Fruit fly (Drosophila melanogaster) whole organism, embryonic: ENCODE measurements around the gene CG42268.
A peak's percentile ranks its signal among the peaks of the same experiment; 100 is the strongest.

ENCODE experiments used
- Ada2b ChIP-seq: fragments of 200-800 bp; sonication (Bioruptor generic); IDR thresholded peaks from 2 replicates; pipeline ENCODE4 v1.3.6; 2022; ENCODE audit warnings: missing biosample characterization, missing genetic modification characterization
- Blimp-1 ChIP-seq: fragments of 200-800 bp; sonication (Bioruptor generic); optimal IDR thresholded peaks from 3 replicates; lab custom pipeline; 2018; ENCODE audit warnings: missing biosample characterization, missing genetic modification characterization, mild to moderate bottlenecking, moderate library complexity, missing genetic modification reagents
- CG10462 ChIP-seq: fragments of 200-800 bp; sonication (Bioruptor generic); optimal IDR thresholded peaks from 2 replicates; lab custom pipeline; 2016; ENCODE audit warnings: missing biosample characterization, missing genetic modification characterization
- CG11695 ChIP-seq: fragments of 200-800 bp; sonication (Bioruptor generic); IDR thresholded peaks from 3 replicates; pipeline ENCODE4 v1.3.6; 2022; ENCODE audit warnings: missing biosample characterization, missing genetic modification characterization
- CG12769 ChIP-seq: fragments of 200-800 bp; sonication (Bioruptor generic); optimal IDR thresholded peaks from 2 replicates; lab custom pipeline; 2019; ENCODE audit warnings: missing biosample characterization, mild to moderate bottlenecking, missing genetic modification characterization, moderate library complexity
- CG12942 ChIP-seq: fragments of 200-800 bp; sonication (Bioruptor generic); optimal IDR thresholded peaks from 3 replicates; lab custom pipeline; 2016; ENCODE audit warnings: missing biosample characterization, missing genetic modification characterization
- CG13296 ChIP-seq: fragments of 200-800 bp; sonication (Bioruptor generic); optimal IDR thresholded peaks from 3 replicates; lab custom pipeline; 2018; ENCODE audit warnings: missing biosample characterization, mild to moderate bottlenecking, missing genetic modification characterization
- CG17186 ChIP-seq: fragments of 200-800 bp; sonication (Bioruptor generic); optimal IDR thresholded peaks from 3 replicates; lab custom pipeline; 2017; ENCODE audit warnings: missing biosample characterization, missing genetic modification reagents, missing genetic modification characterization
- CG17385 ChIP-seq: fragments of 200-800 bp; sonication (Bioruptor generic); optimal IDR thresholded peaks from 3 replicates; lab custom pipeline; 2018; ENCODE audit warnings: missing biosample characterization, mild to moderate bottlenecking, missing genetic modification characterization
- CG17612 ChIP-seq: fragments of 200-800 bp; sonication (Bioruptor generic); IDR thresholded peaks from 2 replicates; pipeline ENCODE4 v1.3.6; 2022; ENCODE audit warnings: missing biosample characterization, missing genetic modification characterization
- CG17802 ChIP-seq: fragments of 200-800 bp; sonication (Bioruptor generic); optimal IDR thresholded peaks from 2 replicates; lab custom pipeline; 2018; ENCODE audit warnings: missing biosample characterization, mild to moderate bottlenecking, missing genetic modification characterization, moderate library complexity
- CG17829 ChIP-seq: fragments of 200-800 bp; optimal IDR thresholded peaks from 2 replicates; lab custom pipeline; 2019; ENCODE audit warnings: missing biosample characterization, mild to moderate bottlenecking, missing genetic modification characterization, moderate library complexity
- CG1792 ChIP-seq: fragments of 200-800 bp; sonication (Bioruptor generic); optimal IDR thresholded peaks from 2 replicates; lab custom pipeline; 2016; ENCODE audit warnings: missing biosample characterization, missing genetic modification characterization
- CG1832 ChIP-seq: fragments of 200-800 bp; sonication (Bioruptor generic); optimal IDR thresholded peaks from 2 replicates; lab custom pipeline; 2017; ENCODE audit warnings: missing biosample characterization, mild to moderate bottlenecking, missing genetic modification characterization, inconsistent platforms
- CG2199 ChIP-seq: fragments of 200-800 bp; sonication (Bioruptor generic); IDR thresholded peaks from 3 replicates; pipeline ENCODE4 v1.3.6; 2022; ENCODE audit warnings: missing biosample characterization, missing genetic modification characterization
- CG2875 ChIP-seq: fragments of 200-800 bp; sonication (Bioruptor generic); optimal IDR thresholded peaks from 2 replicates; lab custom pipeline; 2017; ENCODE audit warnings: missing biosample characterization, mild to moderate bottlenecking, missing genetic modification characterization, missing genetic modification reagents
- CG5953 ChIP-seq: fragments of 200-800 bp; sonication (Bioruptor generic); IDR thresholded peaks from 2 replicates; pipeline ENCODE4 v1.3.6; 2022; ENCODE audit warnings: missing biosample characterization, missing genetic modification characterization
- CG6765 ChIP-seq: fragments of 200-800 bp; sonication (Bioruptor generic); optimal IDR thresholded peaks from 3 replicates; lab custom pipeline; 2017; ENCODE audit warnings: missing biosample characterization, mild to moderate bottlenecking, missing genetic modification characterization
- CG8359 ChIP-seq: fragments of 200-800 bp; sonication (Bioruptor generic); optimal IDR thresholded peaks from 2 replicates; lab custom pipeline; 2017; ENCODE audit warnings: missing biosample characterization, mild to moderate bottlenecking, missing genetic modification characterization, borderline replicate concordance
- Camta ChIP-seq: fragments of 200-800 bp; sonication (Bioruptor generic); optimal IDR thresholded peaks from 2 replicates; lab custom pipeline; 2016; ENCODE audit warnings: missing biosample characterization, missing genetic modification characterization
- D19A ChIP-seq: fragments of 200-800 bp; optimal IDR thresholded peaks from 3 replicates; lab custom pipeline; 2019; ENCODE audit warnings: missing biosample characterization, mild to moderate bottlenecking, missing genetic modification characterization, moderate library complexity
- Dad ChIP-seq: fragments of 200-800 bp; sonication (Bioruptor generic); optimal IDR thresholded peaks from 3 replicates; lab custom pipeline; 2016; ENCODE audit warnings: missing biosample characterization, missing genetic modification characterization
- Elba2 ChIP-seq: fragments of 200-800 bp; sonication (Bioruptor generic); optimal IDR thresholded peaks from 3 replicates; lab custom pipeline; 2016; ENCODE audit warnings: missing biosample characterization, missing genetic modification characterization
- H2.0 ChIP-seq: fragments of 200-800 bp; sonication (Bioruptor generic); IDR thresholded peaks from 2 replicates; pipeline ENCODE4 v1.3.6; 2022; ENCODE audit warnings: missing biosample characterization, missing genetic modification characterization
- HLH4C ChIP-seq: fragments of 200-800 bp; sonication (Bioruptor generic); IDR thresholded peaks from 3 replicates; pipeline ENCODE4 v1.3.6; 2022; ENCODE audit warnings: missing biosample characterization, missing genetic modification characterization; ENCODE audit not compliant: partially characterized antibody
- Lpt ChIP-seq: fragments of >200 bp; optimal IDR thresholded peaks from 2 replicates; lab custom pipeline; 2018; ENCODE audit warnings: missing biosample characterization, missing genetic modification characterization
- Nf-YA ChIP-seq: fragments of 200-800 bp; sonication (Bioruptor generic); IDR thresholded peaks from 2 replicates; pipeline ENCODE4 v1.3.6; 2022; ENCODE audit warnings: missing biosample characterization, missing genetic modification characterization
- Nf-YC ChIP-seq: fragments of 200-800 bp; optimal IDR thresholded peaks from 3 replicates; lab custom pipeline; 2019; ENCODE audit warnings: missing biosample characterization, mild to moderate bottlenecking, missing genetic modification characterization, moderate library complexity
- Sox102F ChIP-seq: fragments of 200-800 bp; sonication (Bioruptor generic); optimal IDR thresholded peaks from 2 replicates; lab custom pipeline; 2018; ENCODE audit warnings: missing biosample characterization, mild to moderate bottlenecking, missing genetic modification characterization, moderate library complexity
- Sry-β ChIP-seq: fragments of 200-800 bp; sonication (Bioruptor generic); optimal IDR thresholded peaks from 2 replicates; lab custom pipeline; 2018; ENCODE audit warnings: missing biosample characterization, mild to moderate bottlenecking, missing genetic modification characterization, moderate library complexity
- Sry-δ ChIP-seq: fragments of 200-800 bp; sonication (Bioruptor generic); optimal IDR thresholded peaks from 2 replicates; lab custom pipeline; 2016; ENCODE audit warnings: missing biosample characterization, missing genetic modification characterization
- Vsx1 ChIP-seq: fragments of 200-800 bp; sonication (Bioruptor generic); optimal IDR thresholded peaks from 2 replicates; lab custom pipeline; 2017; ENCODE audit warnings: missing biosample characterization, mild to moderate bottlenecking, missing genetic modification characterization, missing genetic modification reagents
- Xbp1 ChIP-seq: fragments of 200-800 bp; sonication (Bioruptor generic); optimal IDR thresholded peaks from 3 replicates; lab custom pipeline; 2016; ENCODE audit warnings: missing biosample characterization, mild to moderate bottlenecking, missing genetic modification characterization
- ap ChIP-seq: fragments of 200-800 bp; sonication (Bioruptor generic); IDR thresholded peaks from 2 replicates; pipeline ENCODE4 v1.3.6; 2022; ENCODE audit warnings: missing biosample characterization, missing genetic modification characterization
- cad ChIP-seq: fragments of >200 bp; optimal IDR thresholded peaks from 2 replicates; lab custom pipeline; 2017; ENCODE audit warnings: missing biosample characterization, missing genetic modification characterization
- corto ChIP-seq: fragments of 200-800 bp; sonication (Bioruptor generic); optimal IDR thresholded peaks from 2 replicates; lab custom pipeline; 2016; ENCODE audit warnings: missing biosample characterization, mild to moderate bottlenecking, missing genetic modification characterization, moderate library complexity
- crol ChIP-seq: fragments of 200-800 bp; sonication (Bioruptor generic); IDR thresholded peaks from 2 replicates; pipeline ENCODE4 v1.3.6; 2022; ENCODE audit warnings: missing biosample characterization, missing genetic modification characterization
- dmrt11E ChIP-seq: fragments of 200-800 bp; sonication (Bioruptor generic); optimal IDR thresholded peaks from 3 replicates; lab custom pipeline; 2018; ENCODE audit warnings: missing biosample characterization, mild to moderate bottlenecking, missing genetic modification characterization, moderate library complexity
- ems ChIP-seq: fragments of 200-800 bp; sonication (Bioruptor generic); optimal IDR thresholded peaks from 3 replicates; lab custom pipeline; 2016; ENCODE audit warnings: missing biosample characterization, missing genetic modification characterization
- exex ChIP-seq: fragments of 200-800 bp; sonication (Bioruptor generic); optimal IDR thresholded peaks from 4 replicates; lab custom pipeline; 2018; ENCODE audit warnings: missing biosample characterization, mild to moderate bottlenecking, missing genetic modification characterization, moderate library complexity
- ftz-f1 ChIP-seq: fragments of 200-800 bp; sonication (Bioruptor generic); optimal IDR thresholded peaks from 2 replicates; lab custom pipeline; 2016; ENCODE audit warnings: missing biosample characterization, missing genetic modification characterization
- kni ChIP-seq: fragments of 200-800 bp; sonication (Bioruptor generic); optimal IDR thresholded peaks from 3 replicates; lab custom pipeline; 2017; ENCODE audit warnings: mild to moderate bottlenecking, missing biosample characterization, missing genetic modification reagents, missing genetic modification characterization
- lab ChIP-seq: fragments of 200-800 bp; sonication (Bioruptor generic); optimal IDR thresholded peaks from 3 replicates; lab custom pipeline; 2017; ENCODE audit warnings: missing biosample characterization, missing genetic modification characterization, mild to moderate bottlenecking, moderate library complexity, missing genetic modification reagents
- phol ChIP-seq: fragments of 200-800 bp; sonication (Bioruptor generic); optimal IDR thresholded peaks from 3 replicates; lab custom pipeline; 2018; ENCODE audit warnings: missing biosample characterization, mild to moderate bottlenecking, missing genetic modification characterization, moderate library complexity
- pzg ChIP-seq: fragments of 200-800 bp; sonication (Bioruptor generic); optimal IDR thresholded peaks from 3 replicates; lab custom pipeline; 2018; ENCODE audit warnings: missing biosample characterization, mild to moderate bottlenecking, missing genetic modification characterization, moderate library complexity
- repo ChIP-seq: fragments of 200-800 bp; sonication (Bioruptor generic); optimal IDR thresholded peaks from 2 replicates; lab custom pipeline; 2016; ENCODE audit warnings: missing biosample characterization, missing genetic modification characterization
- ro ChIP-seq: fragments of 200-800 bp; sonication (Bioruptor generic); IDR thresholded peaks from 2 replicates; pipeline ENCODE4 v1.3.6; 2022; ENCODE audit warnings: missing biosample characterization, missing genetic modification characterization
- scrt ChIP-seq: fragments of 200-800 bp; sonication (Bioruptor generic); optimal IDR thresholded peaks from 2 replicates; lab custom pipeline; 2018; ENCODE audit warnings: missing biosample characterization, mild to moderate bottlenecking, missing genetic modification characterization, moderate library complexity
- stc ChIP-seq: fragments of 200-800 bp; sonication (Bioruptor generic); IDR thresholded peaks from 2 replicates; pipeline ENCODE4 v1.3.6; 2022; ENCODE audit warnings: missing biosample characterization, missing genetic modification characterization
- wdn ChIP-seq: fragments of 200-800 bp; sonication (Bioruptor generic); IDR thresholded peaks from 2 replicates; pipeline ENCODE4 v1.3.6; 2022; ENCODE audit warnings: missing biosample characterization, missing genetic modification characterization

The CG42268 gene

DNA sequence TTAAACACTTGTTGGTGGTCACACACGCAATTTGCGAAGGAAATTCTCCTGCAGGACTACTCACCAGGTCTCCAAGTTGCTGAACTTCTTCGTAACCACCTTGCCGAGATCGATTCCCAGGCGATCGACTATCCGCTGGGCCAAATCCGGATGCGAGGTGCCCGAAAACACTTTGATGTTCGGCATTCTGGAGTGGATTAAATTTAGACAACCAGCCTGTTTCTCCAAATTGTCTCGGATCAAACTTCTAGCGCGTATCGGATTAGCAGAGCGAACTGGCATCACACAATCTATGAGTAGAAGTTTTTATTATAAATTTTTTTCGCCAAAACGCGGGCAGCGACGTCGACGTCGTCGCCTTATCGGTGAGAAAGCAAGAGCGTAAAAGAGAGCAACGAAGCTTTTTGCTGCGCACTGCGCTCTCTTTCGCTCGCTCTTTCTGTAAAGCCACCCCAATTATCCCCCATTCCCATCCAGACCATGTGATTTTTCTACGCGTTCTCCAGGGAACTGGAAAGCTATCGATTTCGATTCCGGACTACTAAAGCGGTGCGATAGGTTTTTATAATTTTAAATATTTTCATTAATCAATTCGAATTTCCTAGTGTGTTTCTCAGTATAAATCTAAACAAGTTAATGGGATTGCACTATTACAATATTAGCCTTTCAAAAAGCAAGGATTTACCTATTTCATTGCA, 65.9 kb downstream of the CG42268 start (continued):
- no peak for TF ChIP-seq Blimp-1 (GFP tag; lab: Kevin White, UChicago)
- TF ChIP-seq CG10462: no peak
- TF ChIP-seq Sry-β (GFP tag; lab: Kevin White, UChicago): no peak
- TF ChIP-seq crol (GFP tag; lab: Robert Waterston, UW): no peak
- TF ChIP-seq ap (GFP tag; lab: Robert Waterston, UW): no peak
- no peak for TF ChIP-seq Xbp1 (GFP tag; lab: Kevin White, UChicago)
- no peak for TF ChIP-seq pzg (GFP tag; lab: Kevin White, UChicago)
- TF ChIP-seq CG2199 (GFP tag; lab: Robert Waterston, UW): no peak
- TF ChIP-seq CG17612 (GFP tag; lab: Robert Waterston, UW): no peak
- no peak for TF ChIP-seq CG17829 (tag; lab: Kevin White, UChicago)
- TF ChIP-seq D19A (tag; lab: Kevin White, UChicago): no peak
- no peak for TF ChIP-seq CG2875 (GFP tag; lab: Kevin White, UChicago)
- no peak for TF ChIP-seq ems (GFP tag; lab: Kevin White, UChicago)
- no peak for TF ChIP-seq kni (GFP tag; lab: Kevin White, UChicago)
- no peak for TF ChIP-seq Lpt (GFP tag; lab: Kevin White, UChicago)
- no peak for TF ChIP-seq Nf-YC (tag; lab: Kevin White, UChicago)
- TF ChIP-seq Sox102F (GFP tag; lab: Kevin White, UChicago): no peak
- TF ChIP-seq exex: no peak
- TF ChIP-seq CG17385 (GFP tag; lab: Kevin White, UChicago): no peak
- TF ChIP-seq CG12769 (tag; lab: Kevin White, UChicago): peak; percentile 73
- TF ChIP-seq CG6765 (GFP tag; lab: Kevin White, UChicago): no peak
- no peak for TF ChIP-seq CG13296 (GFP tag; lab: Kevin White, UChicago)
- TF ChIP-seq CG1792 (GFP tag; lab: Kevin White, UChicago): no peak
- TF ChIP-seq Camta (GFP tag; lab: Kevin White, UChicago): no peak
- TF ChIP-seq lab (GFP tag; lab: Kevin White, UChicago): peak; percentile 9
- no peak for TF ChIP-seq CG12942 (GFP tag; lab: Kevin White, UChicago)
- no peak for TF ChIP-seq CG17802 (tag; lab: Kevin White, UChicago)
- TF ChIP-seq Sry-δ: no peak
- peak; percentile 29 for TF ChIP-seq corto
- TF ChIP-seq Vsx1 (GFP tag; lab: Kevin White, UChicago): no peak
- peak; percentile 6 for TF ChIP-seq scrt (GFP tag; lab: Kevin White, UChicago)
- 0 out of 3 replicates have a peak, but pooled peaks have one; percentile 26 for TF ChIP-seq CG11695 (GFP tag; lab: Robert Waterston, UW)
- no peak for TF ChIP-seq CG5953
- no peak for TF ChIP-seq stc (GFP tag; lab: Robert Waterston, UW)
- no peak for TF ChIP-seq phol (tag; lab: Kevin White, UChicago)
- no peak for TF ChIP-seq Elba2 (GFP tag; lab: Kevin White, UChicago)
- no peak for TF ChIP-seq ro (GFP tag; lab: Robert Waterston, UW)
- no peak for TF ChIP-seq dmrt11E (tag; lab: Kevin White, UChicago)
- no peak for TF ChIP-seq H2.0 (GFP tag; lab: Robert Waterston, UW)
- TF ChIP-seq HLH4C (GFP tag; lab: Robert Waterston, UW): no peak
- no peak for TF ChIP-seq Dad (GFP tag; lab: Kevin White, UChicago)
- TF ChIP-seq CG17186 (GFP tag; lab: Kevin White, UChicago): no peak
- TF ChIP-seq cad: no peak
- TF ChIP-seq CG1832 (GFP tag; lab: Kevin White, UChicago): no peak
- TF ChIP-seq ftz-f1: no peak
- TF ChIP-seq CG8359 (GFP tag; lab: Kevin White, UChicago): no peak
- TF ChIP-seq Nf-YA (GFP tag; lab: Robert Waterston, UW): no peak
- no peak for TF ChIP-seq repo (GFP tag; lab: Kevin White, UChicago)
- TF ChIP-seq wdn: 0 out of 2 replicates have a peak, but pooled peaks have one; percentile 11
- no peak for TF ChIP-seq Ada2b (GFP tag; lab: Robert Waterston, UW)
